Fruit fly (Drosophila melanogaster) whole organism, adult: ENCODE data around the gene H2.0.

Experiments used
- CG12768 ChIP-seq: fragments of 200-800 bp; sonication (Bioruptor generic); optimal IDR thresholded peaks from 2 replicates; lab custom pipeline; 2017; ENCODE audit warnings: missing biosample characterization, missing genetic modification characterization, mild to moderate bottlenecking, moderate library complexity, missing genetic modification reagents
- CG33017 ChIP-seq: fragments of 200-800 bp; sonication (Bioruptor generic); optimal IDR thresholded peaks from 2 replicates; lab custom pipeline; 2018; ENCODE audit warnings: missing biosample characterization, mild to moderate bottlenecking, missing genetic modification characterization, moderate library complexity
- CG7045 ChIP-seq: fragments of 200-800 bp; sonication (Bioruptor generic); optimal IDR thresholded peaks from 2 replicates; lab custom pipeline; 2017; ENCODE audit warnings: missing biosample characterization, mild to moderate bottlenecking, missing genetic modification characterization
- CG7101 ChIP-seq: fragments of 200-800 bp; sonication (Bioruptor generic); optimal IDR thresholded peaks from 2 replicates; lab custom pipeline; 2018; ENCODE audit warnings: missing biosample characterization, mild to moderate bottlenecking, missing genetic modification characterization, moderate library complexity
- Clk ChIP-seq: fragments of 200-800 bp; sonication (Bioruptor generic); optimal IDR thresholded peaks from 2 replicates; lab custom pipeline; 2017; ENCODE audit warnings: missing biosample characterization, missing genetic modification characterization
- bab1 ChIP-seq: fragments of 200-800 bp; sonication (Bioruptor generic); optimal IDR thresholded peaks from 3 replicates; lab custom pipeline; 2019; ENCODE audit warnings: missing biosample characterization, mild to moderate bottlenecking, missing genetic modification characterization, moderate library complexity
- cic ChIP-seq: fragments of 200-800 bp; sonication (Bioruptor generic); optimal IDR thresholded peaks from 2 replicates; lab custom pipeline; 2017; ENCODE audit warnings: missing biosample characterization, mild to moderate bottlenecking, missing genetic modification characterization, moderate library complexity
- kay ChIP-seq: fragments of 200-800 bp; sonication (Bioruptor generic); peaks from one replicate; lab custom pipeline; 2016; ENCODE audit warnings: missing biosample characterization, missing genetic modification characterization, borderline replicate concordance

DNA sequence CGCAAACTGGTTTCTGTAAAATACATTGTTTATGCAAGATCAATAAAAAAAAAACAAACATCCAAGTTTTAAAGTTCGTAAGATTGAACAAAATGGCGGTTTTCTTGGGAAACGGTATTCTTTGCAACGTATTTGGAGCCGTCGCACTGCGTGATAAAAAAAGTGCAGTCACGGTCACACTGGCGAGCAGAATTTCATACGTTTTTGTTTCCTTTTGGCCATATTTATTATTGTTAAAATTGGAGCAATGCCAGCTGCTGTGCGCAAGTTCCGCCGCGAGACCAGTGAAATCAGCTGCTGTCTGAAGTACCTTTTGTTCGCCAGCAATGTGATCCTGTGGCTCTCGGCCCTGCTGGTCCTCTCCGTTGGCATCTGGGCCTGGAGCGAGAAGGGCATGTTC lies 19.1 kb downstream of the H2.0 start, which contains the start of gene Tsp26A:
- no peak for TF ChIP-seq kay (GFP tag; lab: Kevin White, UChicago)
- no peak for TF ChIP-seq CG12768 (GFP tag; lab: Kevin White, UChicago)
- no peak for TF ChIP-seq Clk (GFP tag; lab: Kevin White, UChicago)
- no peak for TF ChIP-seq CG7045
- no peak for TF ChIP-seq CG7101 (tag; lab: Kevin White, UChicago)
- no peak for TF ChIP-seq bab1 (GFP tag; lab: Kevin White, UChicago)
- TF ChIP-seq CG33017 (tag; lab: Kevin White, UChicago) = no peak
- TF ChIP-seq cic (GFP tag; lab: Kevin White, UChicago) = no peak
